Worm (Caenorhabditis elegans) whole organism, L4/young adult: Measurements from ENCODE around the gene txdc-12.1.

Source experiments
- W03F9.2 ChIP-seq: fragments of 150-350 bp; optimal IDR thresholded peaks from 2 replicates; lab custom pipeline; 2014; ENCODE audit warnings: missing biosample characterization, missing genetic modification characterization
- dao-5 ChIP-seq: sonication (generic microtip); optimal IDR thresholded peaks from 2 replicates; lab custom pipeline; 2016; ENCODE audit warnings: missing genotype, missing genetic modification characterization, moderate library complexity, missing compliant biosample characterization
- him-1 ChIP-seq: sonication (generic microtip); optimal IDR thresholded peaks from 2 replicates; lab custom pipeline; 2016; ENCODE audit warnings: missing genotype, missing genetic modification reagents, missing genetic modification characterization, missing compliant biosample characterization

DNA sequence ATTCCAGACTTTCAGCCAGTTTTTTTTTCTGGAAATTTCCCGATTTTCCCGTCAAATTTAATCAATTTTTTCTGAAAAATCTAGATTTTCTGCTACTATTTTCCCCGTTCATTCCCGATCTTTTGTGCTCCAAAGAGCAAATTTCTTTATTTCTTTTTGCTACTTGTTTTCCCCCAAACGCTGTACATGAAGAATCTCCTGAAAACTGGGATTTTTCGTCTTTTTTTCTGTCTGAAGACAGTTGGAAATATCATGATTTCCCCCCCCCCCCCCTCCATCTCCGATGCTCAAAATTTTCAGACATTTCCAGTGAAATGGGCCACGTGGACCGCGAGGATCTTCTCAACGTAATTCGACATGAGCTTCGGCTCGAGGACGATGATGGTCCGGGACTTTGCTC is 12.2 kb upstream of the txdc-12.1 start, which contains the start of gene sinh-1:
- TF ChIP-seq him-1 (tag; lab: Kevin White, UChicago) (no peak), W03F9.2 (no peak), dao-5 (tag; lab: Kevin White, UChicago) (no peak)
